Fruit fly (Drosophila melanogaster): ENCODE data around the gene Dcr-1.

Dcr-1 gene

DNA sequence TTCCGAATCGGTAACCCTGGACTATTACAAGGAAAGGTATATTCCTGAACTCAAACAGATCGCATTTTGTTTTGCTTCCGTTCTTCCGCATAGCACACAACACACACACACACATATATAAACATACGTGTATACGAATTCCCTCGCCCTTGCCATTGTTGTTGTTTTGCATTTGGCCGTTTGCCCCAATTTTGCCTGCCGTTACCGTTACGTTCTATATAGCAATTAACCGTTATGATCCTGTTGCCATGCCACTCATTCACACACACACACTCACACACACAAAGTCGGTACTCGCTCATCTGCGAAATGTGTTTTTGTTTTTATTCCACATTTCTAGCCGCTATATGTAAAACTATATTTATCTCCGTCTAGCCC, 13.4 kb downstream of the Dcr-1 start (continued):
- no peak for TF ChIP-seq ac (GFP tag; optimal IDR thresholded peaks at IDR 0.05)
- TF ChIP-seq HmgD (GFP tag; optimal IDR thresholded peaks at IDR 0.05), result peak; percentile 27
- TF ChIP-seq Gsc (GFP tag; IDR thresholded peaks at IDR 0.05), result no peak
- no peak for TF ChIP-seq crc (GFP tag; optimal IDR thresholded peaks at IDR 0.05)
- TF ChIP-seq Nf-YC (tag; optimal IDR thresholded peaks at IDR 0.05), result no peak
- TF ChIP-seq CG11093 (GFP tag; IDR thresholded peaks at IDR 0.05), result no peak
- no peak for TF ChIP-seq CG10654 (GFP tag; optimal IDR thresholded peaks at IDR 0.05)
- no peak for TF ChIP-seq ham (GFP tag; IDR thresholded peaks at IDR 0.05)
- TF ChIP-seq CG13624 (GFP tag; optimal IDR thresholded peaks at IDR 0.05), result no peak

DNA sequence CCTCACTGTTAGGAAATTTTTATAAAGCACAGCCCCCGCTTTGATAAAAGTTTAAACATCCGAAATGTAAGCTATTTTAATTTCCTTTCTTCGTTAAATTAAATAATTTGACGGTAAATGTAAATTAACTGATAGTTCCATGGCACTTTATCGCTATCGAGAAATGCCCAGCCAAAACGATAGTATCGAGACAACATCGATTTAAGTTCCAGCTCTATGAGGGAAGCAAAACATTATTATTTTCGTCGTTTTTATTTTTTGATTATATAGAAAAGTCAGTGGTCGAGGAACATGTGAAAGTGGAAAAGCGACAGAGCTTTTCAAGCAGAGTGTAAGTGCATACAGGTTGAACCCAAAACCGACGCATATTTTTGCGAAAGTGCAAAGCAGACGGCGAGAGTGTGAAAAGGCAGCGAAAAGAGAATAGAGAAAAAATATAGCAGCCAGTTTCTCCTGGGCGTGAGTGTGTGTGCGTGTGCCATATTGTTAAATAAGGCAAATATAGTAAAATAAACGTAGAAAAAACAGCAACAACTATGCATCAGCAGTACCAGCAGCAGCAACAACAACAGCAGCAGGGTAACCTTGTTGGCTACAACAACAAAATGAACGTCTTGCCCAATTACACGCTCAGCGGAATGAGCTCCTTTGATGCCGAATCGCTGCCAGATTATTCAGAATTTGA, 14.0 kb downstream of the Dcr-1 start, which contains the start of gene CG45049:
CG45049 (plus strand) TSS at position 197 of the 685 bp plus-strand sequence.
- TF ChIP-seq CG34224 (GFP tag; IDR thresholded peaks at IDR 0.05; ENCODE audit: partially characterized antibody) (peak; percentile 86), Sry-δ (GFP tag; optimal IDR thresholded peaks at IDR 0.05) (peak; percentile 89), CG2116 (GFP tag; optimal IDR thresholded peaks at IDR 0.05) (no peak), lmd (GFP tag; IDR thresholded peaks at IDR 0.05) (no peak; the same call in 1 of the 2 replicates), run (tag; optimal IDR thresholded peaks at IDR 0.05) (no peak), CG18476 (GFP tag; optimal IDR thresholded peaks at IDR 0.05) (no peak), CG6272 (GFP tag; IDR thresholded peaks at IDR 0.05) (peak; percentile 37; the same call in 1 of the 2 replicates), Fer3 (tag; optimal IDR thresholded peaks at IDR 0.05) (no peak), CG17361 (GFP tag; IDR thresholded peaks at IDR 0.05) (peak; percentile 31; the same call in 1 of the 3 replicates), nerfin-2 (GFP tag; IDR thresholded peaks at IDR 0.05; ENCODE audit: partially characterized antibody) (peak; percentile 87), zen (tag; optimal IDR thresholded peaks at IDR 0.05) (no peak), CG6791 (GFP tag; IDR thresholded peaks at IDR 0.05; ENCODE audit: partially characterized antibody) (peak; percentile 95), lilli (GFP tag; optimal IDR thresholded peaks at IDR 0.05) (peak; percentile 34), Dll (GFP tag; IDR thresholded peaks at IDR 0.05; ENCODE audit: partially characterized antibody) (peak; percentile 90), CG9817 (tag; optimal IDR thresholded peaks at IDR 0.05) (no peak), CG9932 (GFP tag; IDR thresholded peaks at IDR 0.05) (peak; percentile 65), zen2 (GFP tag; IDR thresholded peaks at IDR 0.05; ENCODE audit: partially characterized antibody) (peak; percentile 88), nmo (GFP tag; optimal IDR thresholded peaks at IDR 0.05) (peak; percentile 25), row (GFP tag; IDR thresholded peaks at IDR 0.05) (peak; percentile 66), CG2129 (GFP tag; IDR thresholded peaks at IDR 0.05; ENCODE audit: partially characterized antibody) (peak; percentile 67), mam (GFP tag; optimal IDR thresholded peaks at IDR 0.05) (peak; percentile 25), inv (GFP tag; IDR thresholded peaks at IDR 0.05; ENCODE audit: partially characterized antibody) (peak; percentile 89), dati (GFP tag; IDR thresholded peaks at IDR 0.05) (no peak), CG17385 (GFP tag; optimal IDR thresholded peaks at IDR 0.05) (no peak), unc-4 (GFP tag; IDR thresholded peaks at IDR 0.05; ENCODE audit: partially characterized antibody) (peak; percentile 78), CG1603 (tag; optimal IDR thresholded peaks at IDR 0.05) (peak; percentile 26), CG2712 (tag; optimal IDR thresholded peaks at IDR 0.05) (peak; percentile 8), Gug (GFP tag; IDR thresholded peaks at IDR 0.05) (peak; percentile 32; the same call in 1 of the 4 replicates), CG3281 (GFP tag; optimal IDR thresholded peaks at IDR 0.05) (peak; percentile 27), Opbp (GFP tag; IDR thresholded peaks at IDR 0.05; ENCODE audit: partially characterized antibody) (peak; percentile 94), CG17359 (tag; optimal IDR thresholded peaks at IDR 0.05) (no peak), CG8290 (GFP tag; optimal IDR thresholded peaks at IDR 0.05) (no peak), CG8290 (tag; optimal IDR thresholded peaks at IDR 0.05) (peak in 1 of 2 experiments; percentile 5), Nf-YA (GFP tag; IDR thresholded peaks at IDR 0.05) (no peak), CG2199 (GFP tag; IDR thresholded peaks at IDR 0.05) (0 out of 3 replicates have a peak, but pooled peaks have one; percentile 10), lola (GFP tag; optimal IDR thresholded peaks at IDR 0.05) (no peak), esg (GFP tag; conservative IDR thresholded peaks at IDR 0.05) (no peak), CkIIα-i1 (GFP tag; IDR thresholded peaks at IDR 0.05) (no peak), vnd (GFP tag; IDR thresholded peaks at IDR 0.05; ENCODE audit: partially characterized antibody) (peak; percentile 89)
